Fruit fly (Drosophila melanogaster) S2 (cell line): ENCODE results near the gene Eip93F.

Experiments
- CG8478 ChIP-seq: fragments of >200 bp; optimal IDR thresholded peaks from 2 replicates; lab custom pipeline; 2018
- CTCF ChIP-seq, 2 experiments: fragments of >200 bp; optimal IDR thresholded peaks; 2 replicates each; lab custom pipeline; 2018

DNA sequence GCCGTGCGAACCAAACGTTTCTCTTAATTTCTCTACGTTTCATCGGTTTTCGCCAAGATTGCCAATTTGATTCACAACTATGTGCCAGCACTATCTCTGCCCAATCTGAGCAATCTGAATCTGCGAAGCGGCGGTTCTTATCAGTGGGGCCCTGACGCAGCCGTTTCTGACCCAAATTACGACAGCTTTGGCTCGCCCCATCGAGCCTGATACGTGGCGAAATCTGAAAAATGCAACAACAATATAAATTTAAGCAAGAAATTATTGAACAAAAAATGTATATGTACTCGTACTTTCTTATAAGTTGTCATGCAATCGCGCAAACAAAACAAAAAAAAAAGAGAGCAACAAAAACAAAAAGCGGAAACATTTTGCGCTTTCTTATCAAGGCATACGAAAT, 28.0 kb downstream of the Eip93F start:
- no peak for TF ChIP-seq CG8478 (lab: Kevin White, UChicago)
- no peak for TF ChIP-seq CTCF (optimal IDR thresholded peaks at IDR 0.05; lab: Kevin White, UChicago)
